Fruit fly (Drosophila melanogaster) whole organism, embryonic: ENCODE results near the gene CG4313.
A peak's percentile ranks its signal among the peaks of the same experiment; 100 is the strongest.

Source experiments
- Adf1 ChIP-seq: fragments of 200-800 bp; sonication (Bioruptor generic); IDR thresholded peaks from 2 replicates; pipeline ENCODE4 v1.3.6; 2022; ENCODE audit warnings: missing biosample characterization, missing genetic modification characterization
- Blimp-1 ChIP-seq: fragments of 200-800 bp; sonication (Bioruptor generic); optimal IDR thresholded peaks from 3 replicates; lab custom pipeline; 2018; ENCODE audit warnings: missing biosample characterization, missing genetic modification characterization, mild to moderate bottlenecking, moderate library complexity, missing genetic modification reagents
- CG10147 ChIP-seq: fragments of 200-800 bp; sonication (Bioruptor generic); optimal IDR thresholded peaks from 2 replicates; lab custom pipeline; 2019; ENCODE audit warnings: missing biosample characterization, mild to moderate bottlenecking, missing genetic modification characterization, moderate library complexity
- CG10543 ChIP-seq: fragments of 200-800 bp; sonication (Bioruptor generic); optimal IDR thresholded peaks from 3 replicates; lab custom pipeline; 2017; ENCODE audit warnings: missing biosample characterization, mild to moderate bottlenecking, missing genetic modification characterization, moderate library complexity
- CG11093 ChIP-seq: fragments of 200-800 bp; sonication (Bioruptor generic); IDR thresholded peaks from 3 replicates; pipeline ENCODE4 v1.3.6; 2022; ENCODE audit warnings: missing biosample characterization, missing genetic modification characterization
- CG12071 ChIP-seq: fragments of 200-800 bp; sonication (Bioruptor generic); optimal IDR thresholded peaks from 3 replicates; lab custom pipeline; 2018; ENCODE audit warnings: missing biosample characterization, mild to moderate bottlenecking, missing genetic modification characterization
- CG12219 ChIP-seq: fragments of 200-800 bp; sonication (Bioruptor generic); optimal IDR thresholded peaks from 3 replicates; lab custom pipeline; 2018; ENCODE audit warnings: missing biosample characterization, mild to moderate bottlenecking, missing genetic modification characterization
- CG12769 ChIP-seq: fragments of 200-800 bp; sonication (Bioruptor generic); optimal IDR thresholded peaks from 2 replicates; lab custom pipeline; 2019; ENCODE audit warnings: missing biosample characterization, mild to moderate bottlenecking, missing genetic modification characterization, moderate library complexity
- CG2889 ChIP-seq: fragments of 200-800 bp; sonication (Bioruptor generic); IDR thresholded peaks from 3 replicates; pipeline ENCODE4 v1.3.6; 2022; ENCODE audit warnings: missing biosample characterization, missing genetic modification characterization
- CG30020 ChIP-seq: fragments of 200-800 bp; optimal IDR thresholded peaks from 2 replicates; lab custom pipeline; 2019; ENCODE audit warnings: missing biosample characterization, mild to moderate bottlenecking, missing genetic modification characterization, moderate library complexity
- CG32767 ChIP-seq: fragments of 200-800 bp; sonication (Bioruptor generic); IDR thresholded peaks from 2 replicates; pipeline ENCODE4 v1.3.6; 2022; ENCODE audit warnings: missing biosample characterization, missing genetic modification characterization
- CG34376 ChIP-seq: fragments of 200-800 bp; sonication (Bioruptor generic); optimal IDR thresholded peaks from 2 replicates; lab custom pipeline; 2018; ENCODE audit warnings: missing biosample characterization, mild to moderate bottlenecking, missing genetic modification characterization
- CG8388 ChIP-seq: fragments of 200-800 bp; sonication (Bioruptor generic); optimal IDR thresholded peaks from 2 replicates; lab custom pipeline; 2019; ENCODE audit warnings: missing biosample characterization, mild to moderate bottlenecking, missing genetic modification characterization, moderate library complexity
- CG8478 ChIP-seq: fragments of >200 bp; optimal IDR thresholded peaks from 2 replicates; lab custom pipeline; 2018
- CG9727 ChIP-seq: fragments of 200-800 bp; sonication (Bioruptor generic); optimal IDR thresholded peaks from 3 replicates; lab custom pipeline; 2017; ENCODE audit warnings: missing biosample characterization, mild to moderate bottlenecking, missing genetic modification characterization
- CoRest ChIP-seq: fragments of 200-800 bp; sonication (Bioruptor generic); optimal IDR thresholded peaks from 3 replicates; lab custom pipeline; 2018; ENCODE audit warnings: missing biosample characterization, mild to moderate bottlenecking, missing genetic modification characterization, moderate library complexity
- Dbx ChIP-seq: fragments of 200-800 bp; sonication (Bioruptor generic); IDR thresholded peaks from 3 replicates; pipeline ENCODE4 v1.3.6; 2022; ENCODE audit warnings: missing biosample characterization, missing genetic modification characterization
- Deaf1 ChIP-seq: fragments of 200-800 bp; optimal IDR thresholded peaks from 3 replicates; lab custom pipeline; 2019; ENCODE audit warnings: missing biosample characterization, mild to moderate bottlenecking, missing genetic modification characterization, moderate library complexity
- Ets65A ChIP-seq: fragments of 200-800 bp; sonication (Bioruptor generic); peaks from one replicate; lab custom pipeline; 2016; ENCODE audit warnings: missing biosample characterization, missing genetic modification characterization
- Hr3 ChIP-seq: fragments of 200-800 bp; sonication (Bioruptor generic); optimal IDR thresholded peaks from 3 replicates; lab custom pipeline; 2016; ENCODE audit warnings: missing biosample characterization, missing genetic modification characterization
- Hr39 ChIP-seq: fragments of >200 bp; optimal IDR thresholded peaks from 2 replicates; lab custom pipeline; 2017
- Hr78 ChIP-seq, 2 experiments: fragments of 200-800 bp in 1 of 2; fragments of >200 bp in 1 of 2; sonication (Bioruptor generic) in 1 of 2; optimal IDR thresholded peaks; 2 replicates each; lab custom pipeline; 2017 to 2019; ENCODE audit warnings: missing biosample characterization in 2 of 2, missing genetic modification characterization in 2 of 2, mild to moderate bottlenecking in 1 of 2, moderate library complexity in 1 of 2
- Med ChIP-seq: fragments of 200-800 bp; sonication (Bioruptor generic); peaks from one replicate; lab custom pipeline; 2016; ENCODE audit warnings: missing biosample characterization, missing genetic modification characterization, mild to moderate bottlenecking, inconsistent platforms, moderate library complexity
- Nf-YA ChIP-seq: fragments of 200-800 bp; sonication (Bioruptor generic); IDR thresholded peaks from 2 replicates; pipeline ENCODE4 v1.3.6; 2022; ENCODE audit warnings: missing biosample characterization, missing genetic modification characterization
- Nf-YB ChIP-seq: fragments of 200-800 bp; sonication (Bioruptor generic); optimal IDR thresholded peaks from 3 replicates; lab custom pipeline; 2019; ENCODE audit warnings: missing biosample characterization, mild to moderate bottlenecking, missing genetic modification characterization, moderate library complexity
- Nf-YC ChIP-seq: fragments of 200-800 bp; optimal IDR thresholded peaks from 3 replicates; lab custom pipeline; 2019; ENCODE audit warnings: missing biosample characterization, mild to moderate bottlenecking, missing genetic modification characterization, moderate library complexity
- Trl ChIP-seq, 3 experiments: fragments of >200 bp in 2 of 3; fragments of 200-800 bp in 1 of 3; sonication (Bioruptor generic) in 1 of 3; optimal IDR thresholded peaks; 2 replicates in 1 of 3; 3 replicates in 2 of 3; lab custom pipeline; 2016 to 2017; ENCODE audit warnings: missing biosample characterization in 1 of 3, missing genetic modification characterization in 1 of 3
- bbx ChIP-seq: fragments of 200-800 bp; sonication (Bioruptor generic); IDR thresholded peaks from 2 replicates; pipeline ENCODE4 v1.3.6; 2022; ENCODE audit warnings: missing biosample characterization, missing genetic modification characterization; ENCODE audit not compliant: partially characterized antibody
- caup ChIP-seq: fragments of 200-800 bp; sonication (Bioruptor generic); optimal IDR thresholded peaks from 3 replicates; lab custom pipeline; 2017; ENCODE audit warnings: missing biosample characterization, mild to moderate bottlenecking, missing genetic modification characterization, moderate library complexity; ENCODE audit not compliant: severe bottlenecking
- cg ChIP-seq: fragments of 200-800 bp; sonication (Bioruptor generic); optimal IDR thresholded peaks from 3 replicates; lab custom pipeline; 2019; ENCODE audit warnings: missing biosample characterization, mild to moderate bottlenecking, missing genetic modification characterization, moderate library complexity
- chinmo ChIP-seq: fragments of 200-800 bp; sonication (Bioruptor generic); IDR thresholded peaks from 4 replicates; pipeline ENCODE4 v1.3.6; 2022; ENCODE audit warnings: missing biosample characterization, missing genetic modification characterization; ENCODE audit not compliant: partially characterized antibody
- chm ChIP-seq: fragments of 200-800 bp; sonication (Bioruptor generic); IDR thresholded peaks from 2 replicates; pipeline ENCODE4 v1.3.6; 2022; ENCODE audit warnings: missing biosample characterization, missing genetic modification characterization
- ci ChIP-seq: fragments of 200-800 bp; sonication (Bioruptor generic); IDR thresholded peaks from 3 replicates; pipeline ENCODE4 v1.3.6; 2022; ENCODE audit warnings: missing biosample characterization, missing genetic modification characterization
- crol ChIP-seq: fragments of 200-800 bp; sonication (Bioruptor generic); IDR thresholded peaks from 2 replicates; pipeline ENCODE4 v1.3.6; 2022; ENCODE audit warnings: missing biosample characterization, missing genetic modification characterization
- cwo ChIP-seq: fragments of 200-800 bp; sonication (Bioruptor generic); optimal IDR thresholded peaks from 3 replicates; lab custom pipeline; 2017; ENCODE audit warnings: missing biosample characterization, missing genetic modification characterization, mild to moderate bottlenecking, moderate library complexity, missing genetic modification reagents
- exex ChIP-seq: fragments of 200-800 bp; sonication (Bioruptor generic); optimal IDR thresholded peaks from 4 replicates; lab custom pipeline; 2018; ENCODE audit warnings: missing biosample characterization, mild to moderate bottlenecking, missing genetic modification characterization, moderate library complexity
- ftz-f1 ChIP-seq: fragments of 200-800 bp; sonication (Bioruptor generic); optimal IDR thresholded peaks from 2 replicates; lab custom pipeline; 2016; ENCODE audit warnings: missing biosample characterization, missing genetic modification characterization
- grn ChIP-seq: fragments of 200-800 bp; sonication (Bioruptor generic); optimal IDR thresholded peaks from 3 replicates; lab custom pipeline; 2017; ENCODE audit warnings: missing biosample characterization, missing genetic modification characterization
- kni ChIP-seq: fragments of 200-800 bp; sonication (Bioruptor generic); optimal IDR thresholded peaks from 3 replicates; lab custom pipeline; 2017; ENCODE audit warnings: mild to moderate bottlenecking, missing biosample characterization, missing genetic modification reagents, missing genetic modification characterization
- lab ChIP-seq: fragments of 200-800 bp; sonication (Bioruptor generic); optimal IDR thresholded peaks from 3 replicates; lab custom pipeline; 2017; ENCODE audit warnings: missing biosample characterization, missing genetic modification characterization, mild to moderate bottlenecking, moderate library complexity, missing genetic modification reagents
- mirr ChIP-seq: fragments of 200-800 bp; sonication (Bioruptor generic); optimal IDR thresholded peaks from 3 replicates; lab custom pipeline; 2018; ENCODE audit warnings: missing biosample characterization, mild to moderate bottlenecking, missing genetic modification characterization
- pros ChIP-seq: fragments of 200-800 bp; sonication (Bioruptor generic); optimal IDR thresholded peaks from 3 replicates; lab custom pipeline; 2019; ENCODE audit warnings: missing biosample characterization, mild to moderate bottlenecking, missing genetic modification characterization, moderate library complexity
- sd ChIP-seq: fragments of 200-800 bp; sonication (Bioruptor generic); optimal IDR thresholded peaks from 3 replicates; lab custom pipeline; 2018; ENCODE audit warnings: missing biosample characterization, mild to moderate bottlenecking, missing genetic modification characterization, moderate library complexity
- sens ChIP-seq: fragments of 200-800 bp; sonication (Bioruptor generic); peaks from one replicate; lab custom pipeline; 2016; ENCODE audit warnings: missing biosample characterization, missing genetic modification characterization
- sr ChIP-seq: fragments of 200-800 bp; sonication (Bioruptor generic); IDR thresholded peaks from 3 replicates; pipeline ENCODE4 v1.3.6; 2022; ENCODE audit warnings: missing biosample characterization, missing genetic modification characterization
- sug ChIP-seq: fragments of 200-800 bp; optimal IDR thresholded peaks from 2 replicates; lab custom pipeline; 2019; ENCODE audit warnings: missing biosample characterization, mild to moderate bottlenecking, missing genetic modification characterization, moderate library complexity
- zen2 ChIP-seq: fragments of 200-800 bp; sonication (Bioruptor generic); IDR thresholded peaks from 3 replicates; pipeline ENCODE4 v1.3.6; 2022; ENCODE audit warnings: missing biosample characterization, missing genetic modification characterization; ENCODE audit not compliant: partially characterized antibody

The CG4313 gene

dm6 chrX:1995653-1996052, 46.0 kb upstream of the CG4313 start:
- TF ChIP-seq bbx (GFP tag; lab: Robert Waterston, UW) (peak; percentile 23; the same call in 1 of the 2 replicates), chinmo (GFP tag; lab: Robert Waterston, UW) (peak; percentile 83; the same call in 3 of the 4 replicates), Med (peak; percentile 73), zen2 (GFP tag; lab: Robert Waterston, UW) (0 out of 3 replicates have a peak, but pooled peaks have one; percentile 37), caup (GFP tag; lab: Kevin White, UChicago) (no peak), Dbx (0 out of 3 replicates have a peak, but pooled peaks have one; percentile 40), CG10543 (GFP tag; lab: Kevin White, UChicago) (peak; percentile 74), sens (GFP tag; lab: Kevin White, UChicago) (peak; percentile 67), CG12071 (GFP tag; lab: Kevin White, UChicago) (no peak), pros (GFP tag; lab: Kevin White, UChicago) (peak; percentile 29), mirr (GFP tag; lab: Kevin White, UChicago) (peak; percentile 31), Nf-YA (GFP tag; lab: Robert Waterston, UW) (peak; percentile 17; the same call in 1 of the 2 replicates), Hr78 (GFP tag; optimal IDR thresholded peaks at IDR 0.05; lab: Kevin White, UChicago) (peak in 1 of 2 experiments; percentile 38), ftz-f1 (GFP tag; lab: Kevin White, UChicago) (peak; percentile 29), lab (GFP tag; lab: Kevin White, UChicago) (peak; percentile 45), sd (tag; lab: Kevin White, UChicago) (peak; percentile 64), Trl (optimal IDR thresholded peaks at IDR 0.05; lab: Kevin White, UChicago) (peak; percentile 23 to 69), Trl (GFP tag; optimal IDR thresholded peaks at IDR 0.05; lab: Kevin White, UChicago) (no peak), CG32767 (0 out of 2 replicates have a peak, but pooled peaks have one; percentile 50), Ets65A (GFP tag; lab: Kevin White, UChicago) (peak; percentile 10), cg (peak; percentile 89), sug (tag; lab: Kevin White, UChicago) (peak; percentile 71), CG8388 (GFP tag; lab: Kevin White, UChicago) (no peak), CG30020 (tag; lab: Kevin White, UChicago) (no peak), CoRest (tag; lab: Kevin White, UChicago) (no peak), CG34376 (peak; percentile 50), CG12219 (no peak), Adf1 (GFP tag; lab: Robert Waterston, UW) (peak; percentile 76), cwo (GFP tag; lab: Kevin White, UChicago) (peak; percentile 48), CG10147 (GFP tag; lab: Kevin White, UChicago) (no peak), CG8478 (lab: Kevin White, UChicago) (peak; percentile 61), CG12769 (peak; percentile 96), exex (tag; lab: Kevin White, UChicago) (peak; percentile 30), grn (GFP tag; lab: Kevin White, UChicago) (peak; percentile 59), Nf-YB (peak; percentile 44), chm (GFP tag; lab: Robert Waterston, UW) (peak; percentile 3; the same call in 1 of the 2 replicates), kni (GFP tag; lab: Kevin White, UChicago) (peak; percentile 91), CG11093 (GFP tag; lab: Robert Waterston, UW) (no peak), Hr39 (lab: Kevin White, UChicago) (peak; percentile 92), ci (GFP tag; lab: Robert Waterston, UW) (0 out of 3 replicates have a peak, but pooled peaks have one; percentile 31), CG2889 (GFP tag; lab: Robert Waterston, UW) (no peak), CG9727 (GFP tag; lab: Kevin White, UChicago) (no peak), crol (GFP tag; lab: Robert Waterston, UW) (peak; percentile 96), Deaf1 (peak; percentile 98), Nf-YC (tag; lab: Kevin White, UChicago) (peak; percentile 58), sr (GFP tag; lab: Robert Waterston, UW) (0 out of 3 replicates have a peak, but pooled peaks have one; percentile 23), Blimp-1 (peak; percentile 90), Hr3 (GFP tag; lab: Kevin White, UChicago) (peak; percentile 22)
